Worm (Caenorhabditis elegans): ENCODE measurements around the gene B0361.4.

Gene B0361.4

DNA sequence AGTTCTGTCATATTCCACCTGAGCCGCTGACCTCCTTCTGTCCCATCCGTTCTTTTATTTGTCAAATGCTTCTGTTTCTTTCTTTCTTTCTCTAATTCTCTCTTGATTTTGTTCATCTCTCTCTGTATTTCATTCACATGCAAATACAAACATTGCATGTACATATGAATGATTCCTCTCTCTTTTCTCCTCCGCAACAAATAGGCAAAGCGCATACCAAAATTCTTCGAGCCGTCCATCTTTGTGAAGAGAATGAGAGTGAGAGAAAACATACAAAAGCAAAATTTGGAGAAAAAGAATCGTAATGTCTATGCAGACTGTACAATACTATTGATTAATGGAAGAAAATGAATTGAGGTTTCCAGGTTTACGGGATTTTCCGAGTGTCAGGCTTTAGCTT lies 58.6 kb downstream of the B0361.4 start:
- TF ChIP-seq unc-62 (GFP tag; optimal IDR thresholded peaks at IDR 0.05 in 1 of 2): peak in 1 of 2 experiments; percentile 53
- TF ChIP-seq unc-62 (tag; optimal IDR thresholded peaks at IDR 0.05): no peak
- no peak for TF ChIP-seq daf-16 (GFP tag; optimal IDR thresholded peaks at IDR 0.05)
- peak; percentile 45 for TF ChIP-seq daf-16 (tag; optimal IDR thresholded peaks at IDR 0.05)
- TF ChIP-seq hif-1 (tag; optimal IDR thresholded peaks at IDR 0.05): no peak
- TF ChIP-seq lir-3 (tag; optimal IDR thresholded peaks at IDR 0.05): no peak
- TF ChIP-seq cey-2 (tag; optimal IDR thresholded peaks at IDR 0.05; ENCODE audit: borderline replicate concordance, insufficient read depth): no peak
- TF ChIP-seq pha-4 (GFP tag; IDR thresholded peaks at IDR 0.05): no peak
- TF ChIP-seq pha-4 (tag; optimal IDR thresholded peaks at IDR 0.05): peak; percentile 77
- TF ChIP-seq mxl-2 (GFP tag; conservative IDR thresholded peaks at IDR 0.05): no peak
- TF ChIP-seq nhr-111 (GFP tag; optimal IDR thresholded peaks at IDR 0.05): no peak
- TF ChIP-seq dpl-1 (GFP tag; optimal IDR thresholded peaks at IDR 0.05): no peak
- peak; percentile 42 for TF ChIP-seq dve-1 (tag; optimal IDR thresholded peaks at IDR 0.05; ENCODE audit: insufficient read depth)
- TF ChIP-seq pqm-1 (tag; optimal IDR thresholded peaks at IDR 0.05): peak; percentile 69
- TF ChIP-seq tag-97 (GFP tag; IDR thresholded peaks at IDR 0.05): no peak
- peak; percentile 20 for TF ChIP-seq hlh-11 (tag; optimal IDR thresholded peaks at IDR 0.05)
- TF ChIP-seq attf-4 (tag; optimal IDR thresholded peaks at IDR 0.05): no peak
- no peak for TF ChIP-seq snpc-1.2 (GFP tag; IDR thresholded peaks at IDR 0.05)
- peak; percentile 23 for TF ChIP-seq hlh-30 (tag; optimal IDR thresholded peaks at IDR 0.05; ENCODE audit: insufficient read depth)
- no peak for TF ChIP-seq ceh-28 (tag; optimal IDR thresholded peaks at IDR 0.05)
- peak in 1 of 2 experiments; percentile 15 for TF ChIP-seq lsy-2 (tag; optimal IDR thresholded peaks at IDR 0.05)
- no peak for TF ChIP-seq zip-2 (tag; optimal IDR thresholded peaks at IDR 0.05)
- TF ChIP-seq nhr-6 (tag; optimal IDR thresholded peaks at IDR 0.05): no peak
